Fruit fly (Drosophila melanogaster) ovary, adult (tissue): ENCODE data around the gene dia.

ENCODE experiments used
- CG17801 ChIP-seq: fragments of 200-800 bp; optimal IDR thresholded peaks from 2 replicates; lab custom pipeline; 2019; ENCODE audit warnings: missing biosample characterization, mild to moderate bottlenecking, missing genetic modification characterization, moderate library complexity; ENCODE audit not compliant: partially characterized antibody

dia gene

dm6 chr2L:20758188-20758846, 373 bp downstream of the dia start:
- TF ChIP-seq CG17801 (GFP tag; lab: Kevin White, UChicago): peak; percentile 58

- no peak for TF ChIP-seq CG17801 (GFP tag; lab: Kevin White, UChicago)
These were observed 1.0 kb downstream of the dia start for dm6 chr2L:20758847-20759465.

dm6 chr2L:20759809-20760485, 2.0 kb downstream of the dia start:
- peak; percentile 79 for TF ChIP-seq CG17801 (GFP tag; lab: Kevin White, UChicago)

- no peak for TF ChIP-seq CG17801 (GFP tag; lab: Kevin White, UChicago)
These were observed 3.0 kb downstream of the dia start for dm6 chr2L:20760956-20761355.

dm6 chr2L:20761951-20762538, 4.1 kb downstream of the dia start:
- TF ChIP-seq CG17801 (GFP tag; lab: Kevin White, UChicago): peak; percentile 96

- no peak for TF ChIP-seq CG17801 (GFP tag; lab: Kevin White, UChicago)
These were observed 6.7 kb downstream of the dia start for dm6 chr2L:20764663-20765062.

dm6 chr2L:20768568-20769071, 10.7 kb downstream of the dia start:
- TF ChIP-seq CG17801 (GFP tag; lab: Kevin White, UChicago): no peak

- TF ChIP-seq CG17801 (GFP tag; lab: Kevin White, UChicago): peak; percentile 10
These were observed 12.4 kb downstream of the dia start, which contains the start of gene cad for dm6 chr2L:20770242-20770769. TSS of gene cad (plus strand) at chr2L:20770731.

- peak; percentile 16 for TF ChIP-seq CG17801 (GFP tag; lab: Kevin White, UChicago)
These were observed 15.6 kb downstream of the dia start for dm6 chr2L:20773453-20774054.

- no peak for TF ChIP-seq CG17801 (GFP tag; lab: Kevin White, UChicago)
These were observed 16.5 kb downstream of the dia start for dm6 chr2L:20774464-20774863.

dm6 chr2L:20775941-20776340, 18.0 kb downstream of the dia start:
- TF ChIP-seq CG17801 (GFP tag; lab: Kevin White, UChicago): no peak

dm6 chr2L:20776940-20777502, 19.1 kb downstream of the dia start:
- TF ChIP-seq CG17801 (GFP tag; lab: Kevin White, UChicago): no peak

- no peak for TF ChIP-seq CG17801 (GFP tag; lab: Kevin White, UChicago)
These were observed 20.4 kb downstream of the dia start for dm6 chr2L:20778380-20778779.

- no peak for TF ChIP-seq CG17801 (GFP tag; lab: Kevin White, UChicago)
These were observed 22.8 kb downstream of the dia start for dm6 chr2L:20780768-20781167.
